Worm (Caenorhabditis elegans) whole organism, mixed stage, embryonic: ENCODE measurements around the gene C02E7.8.

Experiments
- hlh-1 ChIP-seq: fragments of 150-350 bp; optimal IDR thresholded peaks from 2 replicates; lab custom pipeline; 2014; ENCODE audit warnings: missing biosample characterization, missing genetic modification reagents, missing genetic modification characterization
- nhr-28 ChIP-seq: fragments of 150-350 bp; optimal IDR thresholded peaks from 2 replicates; lab custom pipeline; 2014; ENCODE audit warnings: missing biosample characterization, missing genetic modification characterization
- pha-4 ChIP-seq: fragments of 150-350 bp; optimal IDR thresholded peaks from 2 replicates; lab custom pipeline; 2018; ENCODE audit warnings: missing biosample characterization, missing genetic modification reagents, missing genetic modification characterization
- zip-8 ChIP-seq: fragments of 150-350 bp; optimal IDR thresholded peaks from 2 replicates; lab custom pipeline; 2014; ENCODE audit warnings: missing biosample characterization, missing genetic modification characterization
- ztf-11 ChIP-seq: fragments of 150-350 bp; optimal IDR thresholded peaks from 2 replicates; lab custom pipeline; 2014; ENCODE audit warnings: missing biosample characterization, missing genetic modification characterization

DNA sequence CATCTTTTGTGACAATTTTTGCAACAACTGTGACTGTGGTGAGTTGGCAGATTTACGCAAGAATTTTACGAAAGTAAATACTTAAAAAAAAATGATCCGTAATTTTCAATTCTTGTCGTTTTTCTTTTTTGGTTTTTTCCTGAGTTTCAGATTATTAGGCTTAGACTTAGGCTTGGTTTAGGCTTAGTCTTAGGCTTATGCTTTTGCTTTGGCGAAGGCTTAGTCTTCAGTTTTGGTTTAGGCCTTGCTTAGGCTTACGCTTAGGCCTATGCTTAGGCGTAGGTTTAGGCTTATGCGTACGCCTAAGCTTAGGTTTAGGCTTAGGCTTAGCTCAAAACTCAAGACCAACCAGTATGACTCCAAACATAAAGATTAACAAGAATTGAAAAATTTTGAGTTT is 37.0 kb upstream of the C02E7.8 start:
- TF ChIP-seq ztf-11 (tag; lab: Kevin White, UChicago), result no peak
- no peak for TF ChIP-seq pha-4
- no peak for TF ChIP-seq zip-8 (tag; lab: Kevin White, UChicago)
- no peak for TF ChIP-seq hlh-1 (tag; lab: Kevin White, UChicago)
- no peak for TF ChIP-seq nhr-28 (tag; lab: Kevin White, UChicago)
